Worm (Caenorhabditis elegans) whole organism, L3 larva: Measurements from ENCODE around the gene F14H12.7.
"Not testable (repeated sequence)": the region's sequence is repeated elsewhere in the genome, so short reads cannot be mapped to it uniquely, and the experiment has no call there.

Experiments used
- ama-1 ChIP-seq: fragments of 150-350 bp; optimal IDR thresholded peaks from 2 replicates; lab custom pipeline; 2018
- ceh-28 ChIP-seq: fragments of 150-350 bp; optimal IDR thresholded peaks from 2 replicates; lab custom pipeline; 2014; ENCODE audit warnings: missing biosample characterization, missing genetic modification reagents, missing genetic modification characterization
- pha-4 ChIP-seq: fragments of 150-350 bp; optimal IDR thresholded peaks from 2 replicates; lab custom pipeline; 2014; ENCODE audit warnings: missing biosample characterization, missing genetic modification reagents, missing genetic modification characterization

DNA sequence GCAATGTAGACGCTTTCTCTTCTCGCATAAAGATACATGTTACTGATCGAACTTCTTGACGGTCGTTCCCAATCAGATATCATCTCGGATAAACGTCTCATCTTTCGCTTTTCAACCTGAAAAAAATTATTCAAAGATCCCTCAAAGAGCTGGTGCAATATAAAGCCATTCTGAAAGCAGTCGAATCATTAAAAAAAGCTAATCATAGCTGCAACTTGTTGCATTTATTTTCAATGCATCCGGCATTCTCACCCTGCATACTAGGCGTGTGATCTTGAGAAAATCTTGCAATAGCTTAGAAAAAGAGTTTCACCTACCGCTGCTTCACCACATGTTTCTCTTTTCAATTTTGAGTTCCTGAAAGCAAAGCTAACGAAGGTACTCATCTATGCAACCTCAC is 30.1 kb downstream of the F14H12.7 start, which contains the start of gene C24A8.6:
- TF ChIP-seq ama-1 (lab: Kevin White, UChicago); pha-4 (tag; lab: Kevin White, UChicago); ceh-28 (tag; lab: Kevin White, UChicago): not testable (repeated sequence)
